Worm (Caenorhabditis elegans) whole organism, midembryonic: Measurements from ENCODE around the gene Y22D7AL.3.

Experiments used
- T22C8.4 ChIP-seq: fragments of 200-800 bp; sonication (Bioruptor generic); IDR thresholded peaks from 2 replicates; pipeline ENCODE4 v1.3.6; 2022; ENCODE audit warnings: missing genetic modification characterization, missing compliant biosample characterization
- cog-1 ChIP-seq: sonication (generic microtip); optimal IDR thresholded peaks from 2 replicates; lab custom pipeline; 2016; ENCODE audit warnings: missing genetic modification characterization, missing compliant biosample characterization
- flt-1 ChIP-seq: fragments of 200-800 bp; sonication (Bioruptor generic); IDR thresholded peaks from 2 replicates; pipeline ENCODE4 v1.3.6; 2022; ENCODE audit warnings: missing genetic modification characterization, missing compliant biosample characterization
- klf-2 ChIP-seq: fragments of 200-800 bp; sonication (Bioruptor generic); conservative IDR thresholded peaks from 2 replicates; pipeline ENCODE4 v1.3.6; 2022; ENCODE audit warnings: missing genetic modification reagents, missing genetic modification characterization, missing compliant biosample characterization
- med-1 ChIP-seq: sonication (generic microtip); optimal IDR thresholded peaks from 2 replicates; lab custom pipeline; 2017; ENCODE audit warnings: missing genetic modification characterization, mild to moderate bottlenecking, missing compliant biosample characterization, antibody characterized with exemption, missing genetic modification reagents; ENCODE audit not compliant: insufficient read depth
- ref-1 ChIP-seq: fragments of 200-800 bp; sonication (Bioruptor generic); conservative IDR thresholded peaks from 2 replicates; pipeline ENCODE4 v1.3.6; 2022; ENCODE audit warnings: missing genetic modification reagents, missing genetic modification characterization, missing compliant biosample characterization

ce11 chrIII:1652925-1653324 is 11.7 kb downstream of the Y22D7AL.3 start:
- no peak for TF ChIP-seq cog-1 (tag; lab: Kevin White, UChicago)
- no peak for TF ChIP-seq med-1 (GFP tag; lab: Kevin White, UChicago)
- TF ChIP-seq T22C8.4 (GFP tag; lab: Robert Waterston, UW): no peak
- TF ChIP-seq flt-1 (GFP tag; lab: Robert Waterston, UW): no peak
- no peak for TF ChIP-seq klf-2 (GFP tag; lab: Robert Waterston, UW)
- no peak for TF ChIP-seq ref-1
